Worm (Caenorhabditis elegans) whole organism, mixed stage, embryonic: ENCODE results near the gene C01G5.25.

Source experiments
- ham-2 ChIP-seq: fragments of 200-800 bp; sonication (Bioruptor generic); optimal IDR thresholded peaks from 2 replicates; lab custom pipeline; 2018; ENCODE audit warnings: mild to moderate bottlenecking, missing genetic modification characterization, missing compliant biosample characterization
- lin-13 ChIP-seq: fragments of 150-350 bp; optimal IDR thresholded peaks from 2 replicates; lab custom pipeline; 2014; ENCODE audit warnings: missing biosample characterization, missing genetic modification characterization
- nhr-12 ChIP-seq: fragments of 150-350 bp; optimal IDR thresholded peaks from 2 replicates; lab custom pipeline; 2014; ENCODE audit warnings: missing biosample characterization, missing genetic modification characterization
- pha-4 ChIP-seq: fragments of 150-350 bp; optimal IDR thresholded peaks from 2 replicates; lab custom pipeline; 2018; ENCODE audit warnings: missing biosample characterization, missing genetic modification reagents, missing genetic modification characterization

ce11 chrIV:6597298-6597697, 55.8 kb downstream of the C01G5.25 start, which contains the start of gene F38A5.6:
- no peak for TF ChIP-seq pha-4 (tag; lab: Kevin White, UChicago)
- TF ChIP-seq ham-2 (GFP tag; lab: Kevin White, UChicago) = no peak
- TF ChIP-seq nhr-12 (tag; lab: Kevin White, UChicago) = no peak
- TF ChIP-seq lin-13 = no peak
